Fruit fly (Drosophila melanogaster): ENCODE measurements around the gene CG31174.
A peak's percentile ranks its signal among the peaks of the same experiment; 100 is the strongest.

Gene CG31174

DNA sequence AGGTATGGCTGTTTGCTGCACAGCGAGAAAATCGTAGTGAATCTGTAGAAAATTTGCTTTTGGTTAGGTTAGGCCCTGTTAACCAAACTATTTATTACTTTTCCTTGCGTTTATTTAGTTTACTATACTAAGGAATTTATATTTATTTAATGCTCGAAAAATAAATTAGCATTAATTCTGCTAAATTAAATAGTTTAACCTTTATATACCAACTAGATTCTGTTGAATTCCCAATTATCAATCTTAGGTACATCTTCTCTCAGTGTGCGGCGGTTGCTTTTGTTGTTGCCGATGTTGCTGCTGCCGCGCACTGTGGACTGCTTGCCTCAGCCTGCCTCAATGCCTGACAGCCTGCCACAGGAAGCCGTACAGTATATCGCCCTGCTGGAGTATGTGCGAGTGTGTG lies 29.9 kb upstream of the CG31174 start (continued):
- TF ChIP-seq salr (GFP tag; optimal IDR thresholded peaks at IDR 0.05) (peak in 1 of 2 experiments; percentile 54), CG8319 (GFP tag; optimal IDR thresholded peaks at IDR 0.05) (peak; percentile 61), ss (GFP tag; optimal IDR thresholded peaks at IDR 0.05) (peak; percentile 66 to 74), CG4318 (GFP tag; optimal IDR thresholded peaks at IDR 0.05) (peak; percentile 43), CG16779 (tag; optimal IDR thresholded peaks at IDR 0.05) (peak; percentile 51), CG10631 (GFP tag; optimal IDR thresholded peaks at IDR 0.05) (peak; percentile 71), CG6792 (GFP tag; optimal IDR thresholded peaks at IDR 0.05) (peak; percentile 60), Gug (GFP tag; IDR thresholded peaks at IDR 0.05) (peak; percentile 60), net (GFP tag; optimal IDR thresholded peaks at IDR 0.05) (peak; percentile 50), dac (GFP tag; optimal IDR thresholded peaks at IDR 0.05) (peak; percentile 12), acj6 (GFP tag; optimal IDR thresholded peaks at IDR 0.05) (peak; percentile 57), CG6808 (GFP tag; optimal IDR thresholded peaks at IDR 0.05) (peak; percentile 87), Sox14 (GFP tag; optimal IDR thresholded peaks at IDR 0.05) (peak; percentile 59), CG6854 (GFP tag; optimal IDR thresholded peaks at IDR 0.05) (peak; percentile 17), Smox (GFP tag; optimal IDR thresholded peaks at IDR 0.05) (peak; percentile 61), CG32006 (GFP tag; optimal IDR thresholded peaks at IDR 0.05) (peak; percentile 69), CG6163 (GFP tag; IDR thresholded peaks at IDR 0.05) (peak; percentile 72), CG1621 (tag; optimal IDR thresholded peaks at IDR 0.05) (peak; percentile 47), fd59A (GFP tag; optimal IDR thresholded peaks at IDR 0.05) (peak; percentile 64)

DNA sequence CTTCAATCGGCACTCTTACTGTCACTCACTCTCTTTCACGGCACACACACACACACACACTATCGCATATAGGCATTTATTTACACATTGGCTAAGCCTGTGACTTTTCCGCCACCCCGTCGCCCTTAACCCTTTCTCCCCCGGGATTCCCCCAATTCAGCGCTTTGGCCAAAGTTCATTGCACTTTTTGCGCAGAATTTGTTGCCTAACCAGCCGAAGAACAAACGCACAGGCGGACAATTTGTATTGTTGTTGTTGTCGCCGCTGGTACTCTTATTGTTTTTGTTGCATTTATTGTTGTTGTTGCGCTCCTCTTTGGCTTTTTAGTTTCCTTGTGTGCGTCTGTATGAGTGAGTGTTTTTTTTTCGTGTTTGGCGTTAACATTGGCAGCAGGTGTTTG lies 29.4 kb upstream of the CG31174 start:
- TF ChIP-seq Lpt (GFP tag; optimal IDR thresholded peaks at IDR 0.05) (no peak), cyc (GFP tag; optimal IDR thresholded peaks at IDR 0.05) (no peak), topi (GFP tag; optimal IDR thresholded peaks at IDR 0.05) (no peak)

dm6 chr3R:21897565-21897964 lies 28.3 kb upstream of the CG31174 start:
- TF ChIP-seq CG6792 (GFP tag; optimal IDR thresholded peaks at IDR 0.05) (peak; percentile 93), dac (GFP tag; optimal IDR thresholded peaks at IDR 0.05) (peak; percentile 90), vri (GFP tag; optimal IDR thresholded peaks at IDR 0.05) (peak; percentile 73), cyc (GFP tag; optimal IDR thresholded peaks at IDR 0.05) (peak; percentile 85), salr (GFP tag; optimal IDR thresholded peaks at IDR 0.05) (peak; percentile 93), Sox14 (GFP tag; optimal IDR thresholded peaks at IDR 0.05) (peak; percentile 95), Lpt (GFP tag; optimal IDR thresholded peaks at IDR 0.05) (peak; percentile 93), CG31627 (GFP tag; optimal IDR thresholded peaks at IDR 0.05) (peak; percentile 87), acj6 (GFP tag; optimal IDR thresholded peaks at IDR 0.05) (peak; percentile 96), Eip75B (GFP tag; optimal IDR thresholded peaks at IDR 0.05) (peak; percentile 95), CG16779 (tag; optimal IDR thresholded peaks at IDR 0.05) (peak; percentile 90), CG3032 (tag; optimal IDR thresholded peaks at IDR 0.05) (peak; percentile 96), CG10669 (GFP tag; optimal IDR thresholded peaks at IDR 0.05) (peak; percentile 92), Ets21C (GFP tag; optimal IDR thresholded peaks at IDR 0.05) (peak; percentile 80), CG11294 (GFP tag; IDR thresholded peaks at IDR 0.05) (peak; percentile 91), Hr38 (GFP tag; optimal IDR thresholded peaks at IDR 0.05) (peak; percentile 6), Gug (GFP tag; IDR thresholded peaks at IDR 0.05) (peak; percentile 94), CG6854 (GFP tag; optimal IDR thresholded peaks at IDR 0.05) (peak; percentile 80), fkh (GFP tag; optimal IDR thresholded peaks at IDR 0.05) (no peak), fd59A (GFP tag; optimal IDR thresholded peaks at IDR 0.05) (peak; percentile 94), Eip78C (GFP tag) (peak; percentile 98), CG10631 (GFP tag; optimal IDR thresholded peaks at IDR 0.05) (peak; percentile 98), CG34406 (GFP tag; optimal IDR thresholded peaks at IDR 0.05) (peak; percentile 87), topi (GFP tag; optimal IDR thresholded peaks at IDR 0.05) (peak; percentile 88), CG15336 (GFP tag; IDR thresholded peaks at IDR 0.05) (peak; percentile 98), svp (GFP tag) (peak; percentile 94), ss (GFP tag; optimal IDR thresholded peaks at IDR 0.05) (peak; percentile 95 to 97), Eip93F (GFP tag; optimal IDR thresholded peaks at IDR 0.05) (peak; percentile 80), lz (GFP tag; optimal IDR thresholded peaks at IDR 0.05) (peak; percentile 90), Sox15 (GFP tag; optimal IDR thresholded peaks at IDR 0.05) (peak; percentile 81), CG11762 (GFP tag; optimal IDR thresholded peaks at IDR 0.05; ENCODE audit: insufficient read depth) (peak; percentile 90), CG6276 (GFP tag; optimal IDR thresholded peaks at IDR 0.05) (peak; percentile 93), Ets96B (tag; optimal IDR thresholded peaks at IDR 0.05) (peak; percentile 95), esn (GFP tag; optimal IDR thresholded peaks at IDR 0.05) (peak; percentile 91), CG9139 (GFP tag; optimal IDR thresholded peaks at IDR 0.05) (peak; percentile 93), Met (GFP tag; optimal IDR thresholded peaks at IDR 0.05) (peak; percentile 90), CG8632 (GFP tag; optimal IDR thresholded peaks at IDR 0.05) (peak; percentile 84), Sox102F (GFP tag; optimal IDR thresholded peaks at IDR 0.05) (peak; percentile 90)

All from whole organism, prepupa.